Worm (Caenorhabditis elegans) whole organism, early embryonic: Measurements from ENCODE around the gene Y53F4B.1.

Experiments
- ama-1 ChIP-seq: fragments of 150-350 bp; optimal IDR thresholded peaks from 2 replicates; lab custom pipeline; 2014
- ets-7 ChIP-seq: sonication (generic microtip); optimal IDR thresholded peaks from 2 replicates; lab custom pipeline; 2016; ENCODE audit warnings: missing genotype, missing genetic modification characterization, missing compliant biosample characterization
- flt-1 ChIP-seq: fragments of 200-800 bp; sonication (Bioruptor generic); IDR thresholded peaks from 2 replicates; pipeline ENCODE4 v1.3.6; 2022; ENCODE audit warnings: missing genetic modification characterization, missing compliant biosample characterization
- hmg-4 ChIP-seq: fragments of 200-800 bp; sonication (Bioruptor generic); optimal IDR thresholded peaks from 2 replicates; lab custom pipeline; 2018; ENCODE audit warnings: mild to moderate bottlenecking, missing genetic modification characterization, missing compliant biosample characterization
- hnd-1 ChIP-seq: sonication (generic microtip); optimal IDR thresholded peaks from 2 replicates; lab custom pipeline; 2016; ENCODE audit warnings: missing genetic modification characterization, missing compliant biosample characterization
- tbx-11 ChIP-seq: fragments of 200-800 bp; sonication (Bioruptor generic); IDR thresholded peaks from 2 replicates; pipeline ENCODE4 v1.3.6; 2022; ENCODE audit warnings: missing genetic modification characterization, missing compliant biosample characterization
- tbx-37 ChIP-seq: fragments of 200-800 bp; sonication (Bioruptor generic); conservative IDR thresholded peaks from 2 replicates; pipeline ENCODE4 v1.3.6; 2022; ENCODE audit warnings: missing genetic modification reagents, missing genetic modification characterization, missing compliant biosample characterization

- TF ChIP-seq tbx-37 (GFP tag; lab: Robert Waterston, UW) (no peak), ets-7 (no peak), hnd-1 (tag; lab: Kevin White, UChicago) (no peak), flt-1 (GFP tag; lab: Robert Waterston, UW) (no peak), hmg-4 (GFP tag; lab: Kevin White, UChicago) (no peak), ama-1 (lab: Kevin White, UChicago) (no peak), tbx-11 (GFP tag; lab: Robert Waterston, UW) (no peak)
Measured at ce11 chrII:14946545-14946944, 11.5 kb downstream of the Y53F4B.1 start.
